Worm (Caenorhabditis elegans) whole organism, late embryonic: ENCODE data around the gene C25F9.6.

Experiments used
- ama-1 ChIP-seq: fragments of 150-350 bp; optimal IDR thresholded peaks from 2 replicates; lab custom pipeline; 2014
- ceh-9 ChIP-seq: sonication (generic microtip); optimal IDR thresholded peaks from 2 replicates; lab custom pipeline; 2016; ENCODE audit warnings: mild to moderate bottlenecking, missing genetic modification characterization, inconsistent platforms, missing compliant biosample characterization
- dve-1 ChIP-seq: sonication (generic microtip); optimal IDR thresholded peaks from 2 replicates; lab custom pipeline; 2017; ENCODE audit warnings: antibody characterized with exemption, mild to moderate bottlenecking, missing genetic modification characterization, missing compliant biosample characterization
- fax-1 ChIP-seq: sonication (generic microtip); optimal IDR thresholded peaks from 2 replicates; lab custom pipeline; 2016; ENCODE audit warnings: missing genotype, missing genetic modification characterization, missing compliant biosample characterization
- fkh-10 ChIP-seq: fragments of 150-350 bp; optimal IDR thresholded peaks from 2 replicates; lab custom pipeline; 2014; ENCODE audit warnings: missing biosample characterization, missing genetic modification reagents, missing genetic modification characterization
- hlh-13 ChIP-seq: fragments of 200-800 bp; sonication (Bioruptor generic); optimal IDR thresholded peaks from 2 replicates; lab custom pipeline; 2018; ENCODE audit warnings: mild to moderate bottlenecking, missing genetic modification characterization, missing compliant biosample characterization
- lim-6 ChIP-seq: sonication (generic microtip); optimal IDR thresholded peaks from 2 replicates; lab custom pipeline; 2016; ENCODE audit warnings: missing genetic modification characterization, missing compliant biosample characterization
- madf-2 ChIP-seq: sonication (generic microtip); optimal IDR thresholded peaks from 2 replicates; lab custom pipeline; 2017; ENCODE audit warnings: missing genetic modification characterization, missing compliant biosample characterization
- nhr-232 ChIP-seq: sonication (generic microtip); optimal IDR thresholded peaks from 2 replicates; lab custom pipeline; 2016; ENCODE audit warnings: missing genetic modification characterization, missing compliant biosample characterization
- odd-2 ChIP-seq: sonication (generic microtip); optimal IDR thresholded peaks from 2 replicates; lab custom pipeline; 2017; ENCODE audit warnings: antibody characterized with exemption, mild to moderate bottlenecking, missing genetic modification characterization, missing compliant biosample characterization
- pag-3 ChIP-seq: sonication (generic microtip); optimal IDR thresholded peaks from 2 replicates; lab custom pipeline; 2016; ENCODE audit warnings: missing compliant biosample characterization, missing genetic modification characterization, borderline replicate concordance
- rnt-1 ChIP-seq: sonication (generic microtip); optimal IDR thresholded peaks from 2 replicates; lab custom pipeline; 2016; ENCODE audit warnings: missing genetic modification characterization, missing compliant biosample characterization
- syd-9 ChIP-seq: sonication (generic microtip); optimal IDR thresholded peaks from 2 replicates; lab custom pipeline; 2016; ENCODE audit warnings: mild to moderate bottlenecking, missing genetic modification characterization, moderate library complexity, missing compliant biosample characterization

ce11 chrV:19396576-19397313 lies 8.4 kb downstream of the C25F9.6 start:
- TF ChIP-seq dve-1: no peak
- no peak for TF ChIP-seq hlh-13 (GFP tag; lab: Kevin White, UChicago)
- TF ChIP-seq lim-6 (tag; lab: Kevin White, UChicago): no peak
- TF ChIP-seq ama-1 (lab: Kevin White, UChicago): no peak
- no peak for TF ChIP-seq madf-2 (tag; lab: Kevin White, UChicago)
- TF ChIP-seq fkh-10 (GFP tag; lab: Kevin White, UChicago): no peak
- no peak for TF ChIP-seq odd-2
- TF ChIP-seq ceh-9 (tag; lab: Kevin White, UChicago): no peak
- TF ChIP-seq rnt-1 (tag; lab: Kevin White, UChicago): no peak
- TF ChIP-seq syd-9 (tag; lab: Kevin White, UChicago): no peak
- TF ChIP-seq fax-1 (tag; lab: Kevin White, UChicago): no peak
- no peak for TF ChIP-seq pag-3 (tag; lab: Kevin White, UChicago)
- TF ChIP-seq nhr-232 (tag; lab: Kevin White, UChicago): no peak
